Worm (Caenorhabditis elegans): ENCODE results near the gene Y57G11C.33.

DNA sequence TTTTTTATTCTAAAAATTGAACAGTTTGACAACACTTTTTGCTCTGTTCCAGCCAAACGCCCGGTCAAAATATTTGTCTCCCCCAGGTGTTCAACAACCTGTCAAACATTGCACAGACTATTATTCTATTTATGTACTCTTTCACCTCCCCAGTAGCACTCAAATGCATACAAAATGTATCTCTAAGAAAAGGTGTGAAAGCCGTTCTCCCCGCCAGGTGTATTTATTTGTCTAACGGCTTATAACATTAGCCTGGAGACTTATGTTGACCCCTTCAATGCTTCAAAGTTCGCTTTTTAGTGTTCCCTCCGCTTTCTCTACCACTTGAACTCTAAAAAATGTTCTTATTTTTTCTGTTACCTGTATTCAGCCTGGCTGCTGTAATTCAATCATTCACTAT is 19.5 kb upstream of the Y57G11C.33 start, which contains the start of gene srlf-27:
- no peak for TF ChIP-seq lin-15B (tag; optimal IDR thresholded peaks at IDR 0.05)
- no peak for TF ChIP-seq snpc-4 (tag; optimal IDR thresholded peaks at IDR 0.05)
- TF ChIP-seq ztf-4 (tag; optimal IDR thresholded peaks at IDR 0.05) = no peak
- TF ChIP-seq pqm-1 (tag; optimal IDR thresholded peaks at IDR 0.05) = no peak
- TF ChIP-seq unc-39 (tag; optimal IDR thresholded peaks at IDR 0.05) = no peak
- no peak for TF ChIP-seq nhr-77 (tag; optimal IDR thresholded peaks at IDR 0.05)
- TF ChIP-seq nhr-25 (tag; optimal IDR thresholded peaks at IDR 0.05) = no peak
- no peak for TF ChIP-seq ztf-11 (tag; optimal IDR thresholded peaks at IDR 0.05)
- no peak for TF ChIP-seq unc-62 (GFP tag; optimal IDR thresholded peaks at IDR 0.05)
- no peak for TF ChIP-seq nhr-76 (tag; optimal IDR thresholded peaks at IDR 0.05)
- TF ChIP-seq zag-1 (tag; optimal IDR thresholded peaks at IDR 0.05) = no peak

All from whole organism, L3 larva.